Worm (Caenorhabditis elegans) whole organism, L2 larva: Measurements from ENCODE around the gene twk-26.

Experiments used
- C34F6.9 ChIP-seq: fragments of 150-350 bp; optimal IDR thresholded peaks from 2 replicates; lab custom pipeline; 2014; ENCODE audit warnings: missing biosample characterization, missing genetic modification characterization
- F13H6.1 ChIP-seq: sonication (generic microtip); optimal IDR thresholded peaks from 2 replicates; lab custom pipeline; 2016; ENCODE audit warnings: missing genetic modification characterization, missing compliant biosample characterization
- Y55F3AM.14 ChIP-seq: fragments of 200-800 bp; sonication (Bioruptor generic); optimal IDR thresholded peaks from 2 replicates; lab custom pipeline; 2018; ENCODE audit warnings: mild to moderate bottlenecking, missing genetic modification characterization, missing compliant biosample characterization
- ZK546.5 ChIP-seq: sonication (generic microtip); optimal IDR thresholded peaks from 2 replicates; lab custom pipeline; 2017; ENCODE audit warnings: missing biosample characterization, missing genetic modification characterization
- alr-1 ChIP-seq: fragments of 150-350 bp; optimal IDR thresholded peaks from 2 replicates; lab custom pipeline; 2014; ENCODE audit warnings: missing biosample characterization, missing genetic modification characterization
- aly-2 ChIP-seq: fragments of 150-350 bp; optimal IDR thresholded peaks from 2 replicates; lab custom pipeline; 2014; ENCODE audit warnings: missing biosample characterization, missing genetic modification characterization
- ama-1 ChIP-seq: fragments of 150-350 bp; optimal IDR thresholded peaks from 2 replicates; lab custom pipeline; 2018; ENCODE audit warnings: inconsistent platforms
- blmp-1 ChIP-seq: sonication (generic microtip); optimal IDR thresholded peaks from 2 replicates; lab custom pipeline; 2017; ENCODE audit warnings: missing genetic modification characterization, mild to moderate bottlenecking, missing compliant biosample characterization, antibody characterized with exemption, moderate library complexity; ENCODE audit not compliant: insufficient read depth
- ceh-16 ChIP-seq: fragments of 150-350 bp; optimal IDR thresholded peaks from 2 replicates; lab custom pipeline; 2014; ENCODE audit warnings: missing biosample characterization, missing genetic modification characterization
- ceh-82 ChIP-seq: fragments of 150-350 bp; optimal IDR thresholded peaks from 2 replicates; lab custom pipeline; 2014; ENCODE audit warnings: missing biosample characterization, missing genetic modification characterization
- crh-2 ChIP-seq: sonication (generic microtip); optimal IDR thresholded peaks from 2 replicates; lab custom pipeline; 2017; ENCODE audit warnings: missing biosample characterization, missing genetic modification characterization
- dmd-4 ChIP-seq: sonication (generic microtip); optimal IDR thresholded peaks from 2 replicates; lab custom pipeline; 2017; ENCODE audit warnings: missing biosample characterization, missing genetic modification characterization
- elt-1 ChIP-seq: fragments of 150-350 bp; optimal IDR thresholded peaks from 2 replicates; lab custom pipeline; 2014; ENCODE audit warnings: missing biosample characterization, missing genetic modification characterization
- elt-3 ChIP-seq: sonication (generic microtip); optimal IDR thresholded peaks from 2 replicates; lab custom pipeline; 2017; ENCODE audit warnings: missing biosample characterization, missing genetic modification characterization
- fos-1 ChIP-seq: fragments of 150-350 bp; optimal IDR thresholded peaks from 2 replicates; lab custom pipeline; 2014; ENCODE audit warnings: missing biosample characterization, missing genetic modification characterization
- gmeb-1 ChIP-seq: fragments of 150-350 bp; optimal IDR thresholded peaks from 2 replicates; lab custom pipeline; 2014; ENCODE audit warnings: missing biosample characterization, missing genetic modification characterization
- lin-11 ChIP-seq: fragments of 150-350 bp; sonication (generic microtip); optimal IDR thresholded peaks from 2 replicates; lab custom pipeline; 2014; ENCODE audit warnings: missing biosample characterization, missing genetic modification characterization, inconsistent platforms, mixed read lengths
- lin-13 ChIP-seq: fragments of 150-350 bp; optimal IDR thresholded peaks from 2 replicates; lab custom pipeline; 2014; ENCODE audit warnings: missing biosample characterization, missing genetic modification reagents, missing genetic modification characterization
- lsy-2 ChIP-seq, 2 experiments: fragments of 150-350 bp in 1 of 2; sonication (generic microtip) in 1 of 2; optimal IDR thresholded peaks; 2 replicates each; lab custom pipeline; 2014 to 2017; ENCODE audit warnings: missing biosample characterization in 2 of 2, missing genetic modification characterization in 2 of 2
- mab-5 ChIP-seq: fragments of 150-350 bp; optimal IDR thresholded peaks from 2 replicates; lab custom pipeline; 2014; ENCODE audit warnings: missing biosample characterization, missing genetic modification characterization
- mbf-1 ChIP-seq: sonication (generic microtip); optimal IDR thresholded peaks from 2 replicates; lab custom pipeline; 2017; ENCODE audit warnings: missing biosample characterization, missing genetic modification characterization
- mdl-1 ChIP-seq, 2 experiments: fragments of 150-350 bp in 1 of 2; sonication (generic microtip) in 1 of 2; optimal IDR thresholded peaks; 2 replicates each; lab custom pipeline; 2017; ENCODE audit warnings: missing biosample characterization in 2 of 2, missing genetic modification characterization in 2 of 2
- nhr-10 ChIP-seq: sonication (generic microtip); optimal IDR thresholded peaks from 2 replicates; lab custom pipeline; 2017; ENCODE audit warnings: missing biosample characterization, missing genetic modification characterization
- nhr-11 ChIP-seq: fragments of 150-350 bp; optimal IDR thresholded peaks from 2 replicates; lab custom pipeline; 2014; ENCODE audit warnings: missing biosample characterization, missing genetic modification characterization
- nhr-12 ChIP-seq: fragments of 150-350 bp; optimal IDR thresholded peaks from 2 replicates; lab custom pipeline; 2014; ENCODE audit warnings: missing biosample characterization, missing genetic modification characterization
- nhr-129 ChIP-seq: fragments of 150-350 bp; optimal IDR thresholded peaks from 2 replicates; lab custom pipeline; 2014; ENCODE audit warnings: missing biosample characterization, missing genetic modification characterization
- nhr-23 ChIP-seq: fragments of 150-350 bp; optimal IDR thresholded peaks from 2 replicates; lab custom pipeline; 2014; ENCODE audit warnings: missing biosample characterization, missing genetic modification reagents, missing genetic modification characterization
- nhr-237 ChIP-seq: fragments of 150-350 bp; optimal IDR thresholded peaks from 2 replicates; lab custom pipeline; 2014; ENCODE audit warnings: missing biosample characterization, missing genetic modification characterization
- nhr-25 ChIP-seq: fragments of 150-350 bp; sonication (generic microtip); optimal IDR thresholded peaks from 3 replicates; lab custom pipeline; 2014; ENCODE audit warnings: missing biosample characterization, missing genetic modification characterization
- nhr-77 ChIP-seq: fragments of 150-350 bp; optimal IDR thresholded peaks from 2 replicates; lab custom pipeline; 2014; ENCODE audit warnings: missing biosample characterization, missing genetic modification characterization
- peb-1 ChIP-seq: fragments of 150-350 bp; optimal IDR thresholded peaks from 2 replicates; lab custom pipeline; 2014; ENCODE audit warnings: missing biosample characterization, missing genetic modification characterization
- skn-1 ChIP-seq: sonication (generic microtip); optimal IDR thresholded peaks from 2 replicates; lab custom pipeline; 2017; ENCODE audit warnings: missing biosample characterization, missing genetic modification characterization
- sma-3 ChIP-seq: sonication (generic microtip); optimal IDR thresholded peaks from 2 replicates; lab custom pipeline; 2016; ENCODE audit warnings: missing genetic modification reagents, missing genetic modification characterization, missing compliant biosample characterization
- sma-9 ChIP-seq, 2 experiments: fragments of 150-350 bp in 1 of 2; sonication (generic microtip) in 1 of 2; optimal IDR thresholded peaks; 2 replicates each; lab custom pipeline; 2014 to 2016; ENCODE audit warnings: missing genetic modification characterization in 2 of 2, mild to moderate bottlenecking in 1 of 2, missing biosample characterization in 1 of 2, missing compliant biosample characterization in 1 of 2, missing genetic modification reagents in 1 of 2, moderate library complexity in 1 of 2
- snpc-4 ChIP-seq: fragments of 150-350 bp; optimal IDR thresholded peaks from 2 replicates; lab custom pipeline; 2014; ENCODE audit warnings: missing biosample characterization, missing genetic modification characterization
- unc-39 ChIP-seq: fragments of 150-350 bp; optimal IDR thresholded peaks from 2 replicates; lab custom pipeline; 2014; ENCODE audit warnings: missing biosample characterization, missing genetic modification characterization
- unc-55 ChIP-seq: fragments of 150-350 bp; sonication (generic microtip); optimal IDR thresholded peaks from 3 replicates; lab custom pipeline; 2014; ENCODE audit warnings: missing biosample characterization, missing genetic modification reagents, missing genetic modification characterization
- unc-62 ChIP-seq: fragments of 150-350 bp; optimal IDR thresholded peaks from 2 replicates; lab custom pipeline; 2014; ENCODE audit warnings: missing biosample characterization, missing genetic modification reagents, missing genetic modification characterization
- zag-1 ChIP-seq: fragments of 150-350 bp; optimal IDR thresholded peaks from 2 replicates; lab custom pipeline; 2014; ENCODE audit warnings: missing biosample characterization, missing genetic modification characterization
- ztf-1 ChIP-seq: fragments of 200-800 bp; sonication (Bioruptor generic); conservative IDR thresholded peaks from 2 replicates; pipeline ENCODE4 v1.3.6; 2022; ENCODE audit warnings: missing genetic modification characterization, missing compliant biosample characterization
- ztf-4 ChIP-seq: fragments of 150-350 bp; optimal IDR thresholded peaks from 2 replicates; lab custom pipeline; 2014; ENCODE audit warnings: missing biosample characterization, missing genetic modification characterization

Gene twk-26

ce11 chrX:3049233-3049632 is 5.4 kb downstream of the twk-26 start (continued):
- TF ChIP-seq mdl-1 (tag; optimal IDR thresholded peaks at IDR 0.05; lab: Kevin White, UChicago) (peak; percentile 37 to 46), lsy-2 (tag; optimal IDR thresholded peaks at IDR 0.05; lab: Kevin White, UChicago) (peak in 1 of 2 experiments; percentile 60), ceh-16 (tag; lab: Kevin White, UChicago) (no peak), zag-1 (tag; lab: Kevin White, UChicago) (peak; percentile 28), mbf-1 (no peak), nhr-77 (tag; lab: Kevin White, UChicago) (no peak), skn-1 (no peak), lin-13 (GFP tag; lab: Kevin White, UChicago) (no peak), Y55F3AM.14 (GFP tag; lab: Kevin White, UChicago) (no peak), nhr-237 (tag; lab: Kevin White, UChicago) (no peak), nhr-12 (tag; lab: Kevin White, UChicago) (no peak), lin-11 (tag; lab: Kevin White, UChicago) (peak; percentile 47), elt-1 (tag; lab: Kevin White, UChicago) (no peak), unc-62 (GFP tag; lab: Kevin White, UChicago) (no peak), ztf-1 (GFP tag; lab: Robert Waterston, UW) (no peak), unc-55 (GFP tag; lab: Kevin White, UChicago) (peak; percentile 78), peb-1 (tag; lab: Kevin White, UChicago) (no peak)
- TF ChIP-seq, all 48 proteins: peak for 14

DNA sequence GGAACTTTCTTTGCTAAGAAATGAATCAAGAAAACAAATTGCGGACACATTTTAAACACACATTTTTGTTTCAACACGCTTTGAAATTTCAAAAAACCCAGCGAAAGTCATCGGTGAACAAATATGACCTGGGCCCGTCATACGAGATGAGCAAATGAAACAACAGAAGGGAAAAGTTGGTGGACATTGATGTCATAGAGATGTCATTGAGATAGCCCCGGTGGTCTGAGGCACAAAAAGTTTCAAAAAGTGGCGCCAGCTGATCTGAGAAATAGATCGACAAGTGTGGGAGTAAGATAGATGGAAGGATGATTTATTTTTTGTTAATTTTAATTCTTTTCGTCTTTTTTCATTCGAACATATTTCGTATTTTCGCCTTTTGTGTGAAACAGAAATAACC is 5.9 kb downstream of the twk-26 start:
- TF ChIP-seq unc-62 (GFP tag; lab: Kevin White, UChicago) = no peak
- TF ChIP-seq lin-11 (tag; lab: Kevin White, UChicago) = no peak
- TF ChIP-seq Y55F3AM.14 (GFP tag; lab: Kevin White, UChicago) = no peak
- TF ChIP-seq aly-2 (tag; lab: Kevin White, UChicago) = no peak
- TF ChIP-seq snpc-4 (tag; lab: Kevin White, UChicago) = no peak
- no peak for TF ChIP-seq zag-1 (tag; lab: Kevin White, UChicago)
- TF ChIP-seq unc-39 = no peak
- TF ChIP-seq elt-3 = no peak
- no peak for TF ChIP-seq ztf-1 (GFP tag; lab: Robert Waterston, UW)
- TF ChIP-seq nhr-129 (tag; lab: Kevin White, UChicago) = no peak
- TF ChIP-seq ama-1 (lab: Kevin White, UChicago) = no peak
- TF ChIP-seq C34F6.9 (tag; lab: Kevin White, UChicago) = no peak
- TF ChIP-seq nhr-10 (tag; lab: Kevin White, UChicago) = no peak
- TF ChIP-seq alr-1 = no peak
- TF ChIP-seq mbf-1 = no peak
- no peak for TF ChIP-seq ceh-16 (tag; lab: Kevin White, UChicago)
- TF ChIP-seq F13H6.1 = no peak
- no peak for TF ChIP-seq ztf-4 (tag; lab: Kevin White, UChicago)
- TF ChIP-seq, all 48 proteins: peak for 0

ce11 chrX:3047224-3047623 is 7.4 kb downstream of the twk-26 start:
- no peak for TF ChIP-seq alr-1
- peak; percentile 52 for TF ChIP-seq fos-1 (tag; lab: Kevin White, UChicago)

DNA sequence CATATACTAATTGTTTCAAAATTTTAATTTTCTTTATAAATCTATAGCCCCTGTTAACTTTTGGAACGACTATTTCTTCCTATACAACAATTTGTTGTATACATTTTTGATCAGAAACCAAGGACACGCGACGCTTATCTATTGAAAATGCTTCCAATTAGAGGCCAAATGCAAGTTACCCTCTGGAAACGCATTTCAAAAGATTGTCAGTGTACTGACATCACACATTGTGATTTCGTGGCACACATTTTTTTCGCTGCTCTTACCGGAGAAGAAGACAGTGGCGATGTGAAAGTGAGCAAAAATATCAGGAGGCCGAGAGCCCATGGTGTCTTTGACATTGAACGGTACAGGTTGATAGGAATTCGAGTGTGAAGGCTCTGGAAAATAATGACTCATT is 9.2 kb downstream of the twk-26 start, which contains the start of gene cnnm-3:
cnnm-3 (minus strand) TSS at position 382 of the 400 bp plus-strand sequence.
- TF ChIP-seq C34F6.9 (tag; lab: Kevin White, UChicago) (no peak), nhr-25 (tag; lab: Kevin White, UChicago) (no peak), ZK546.5 (tag; lab: Kevin White, UChicago) (no peak), crh-2 (tag; lab: Kevin White, UChicago) (no peak), elt-3 (no peak), F13H6.1 (no peak), alr-1 (no peak), lin-13 (GFP tag; lab: Kevin White, UChicago) (no peak), ceh-16 (tag; lab: Kevin White, UChicago) (no peak), nhr-77 (tag; lab: Kevin White, UChicago) (no peak), zag-1 (tag; lab: Kevin White, UChicago) (no peak), elt-1 (tag; lab: Kevin White, UChicago) (no peak)

DNA sequence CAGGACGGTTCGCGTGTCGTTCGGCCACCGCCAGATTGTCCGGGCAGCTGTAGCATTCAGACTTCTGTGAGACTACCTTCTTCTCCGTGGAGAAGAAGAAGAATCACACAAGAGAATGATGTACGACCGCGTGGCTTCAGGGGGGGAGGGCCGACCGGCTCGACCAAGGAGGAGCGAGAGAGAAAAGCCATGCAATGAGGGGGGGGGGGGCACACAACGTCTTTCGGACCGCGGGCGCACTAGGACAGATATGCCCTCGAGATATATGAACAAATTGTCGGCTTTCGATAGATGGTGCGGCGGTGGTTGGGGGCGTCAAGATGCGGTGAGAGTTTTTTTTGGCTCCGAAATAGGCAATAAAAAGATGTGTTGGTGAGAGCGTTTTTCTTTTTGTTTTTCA is 14.0 kb downstream of the twk-26 start:
- TF ChIP-seq lsy-2 (tag; optimal IDR thresholded peaks at IDR 0.05; lab: Kevin White, UChicago) (no peak), sma-9 (GFP tag; optimal IDR thresholded peaks at IDR 0.05; lab: Kevin White, UChicago) (no peak), sma-9 (tag; optimal IDR thresholded peaks at IDR 0.05; lab: Kevin White, UChicago) (no peak), F13H6.1 (no peak), mab-5 (tag; lab: Kevin White, UChicago) (no peak), blmp-1 (tag; lab: Kevin White, UChicago) (no peak), nhr-11 (tag; lab: Kevin White, UChicago) (no peak), nhr-23 (tag; lab: Kevin White, UChicago) (no peak), gmeb-1 (tag; lab: Kevin White, UChicago) (no peak), crh-2 (tag; lab: Kevin White, UChicago) (no peak), alr-1 (no peak), mdl-1 (tag; optimal IDR thresholded peaks at IDR 0.05; lab: Kevin White, UChicago) (no peak), ceh-82 (tag; lab: Kevin White, UChicago) (no peak), dmd-4 (tag; lab: Kevin White, UChicago) (no peak), sma-3 (GFP tag; lab: Kevin White, UChicago) (no peak), nhr-129 (tag; lab: Kevin White, UChicago) (no peak), unc-62 (GFP tag; lab: Kevin White, UChicago) (no peak), C34F6.9 (tag; lab: Kevin White, UChicago) (no peak), snpc-4 (tag; lab: Kevin White, UChicago) (no peak)
- TF ChIP-seq, all 48 proteins: peak for 0
